Worm (Caenorhabditis elegans) whole organism, early embryonic: ENCODE measurements around the gene cka-2.

ENCODE experiments used
- B0310.2 ChIP-seq: sonication (generic microtip); optimal IDR thresholded peaks from 2 replicates; lab custom pipeline; 2016; ENCODE audit warnings: mild to moderate bottlenecking, missing genetic modification characterization, missing compliant biosample characterization
- aly-1 ChIP-seq: sonication (generic microtip); optimal IDR thresholded peaks from 2 replicates; lab custom pipeline; 2016; ENCODE audit warnings: missing genetic modification characterization, missing compliant biosample characterization
- ama-1 ChIP-seq: fragments of 150-350 bp; optimal IDR thresholded peaks from 2 replicates; lab custom pipeline; 2014
- ceh-13 ChIP-seq: fragments of 200-800 bp; sonication (Bioruptor generic); optimal IDR thresholded peaks from 2 replicates; lab custom pipeline; 2018; ENCODE audit warnings: mild to moderate bottlenecking, missing genetic modification characterization, missing compliant biosample characterization
- flt-1 ChIP-seq: fragments of 200-800 bp; sonication (Bioruptor generic); IDR thresholded peaks from 2 replicates; pipeline ENCODE4 v1.3.6; 2022; ENCODE audit warnings: missing genetic modification characterization, missing compliant biosample characterization
- hmbx-1 ChIP-seq: sonication (generic microtip); optimal IDR thresholded peaks from 2 replicates; lab custom pipeline; 2016; ENCODE audit warnings: mild to moderate bottlenecking, missing genetic modification characterization, missing compliant biosample characterization
- hmg-4 ChIP-seq: fragments of 200-800 bp; sonication (Bioruptor generic); optimal IDR thresholded peaks from 2 replicates; lab custom pipeline; 2018; ENCODE audit warnings: mild to moderate bottlenecking, missing genetic modification characterization, missing compliant biosample characterization
- pes-1 ChIP-seq: fragments of 200-800 bp; sonication (Bioruptor generic); IDR thresholded peaks from 2 replicates; pipeline ENCODE4 v1.3.6; 2022; ENCODE audit warnings: missing genetic modification reagents, missing genetic modification characterization, missing compliant biosample characterization
- sea-1 ChIP-seq: fragments of 200-800 bp; sonication (Bioruptor generic); conservative IDR thresholded peaks from 2 replicates; pipeline ENCODE4 v1.3.6; 2022; ENCODE audit warnings: missing genetic modification characterization, missing compliant biosample characterization

DNA sequence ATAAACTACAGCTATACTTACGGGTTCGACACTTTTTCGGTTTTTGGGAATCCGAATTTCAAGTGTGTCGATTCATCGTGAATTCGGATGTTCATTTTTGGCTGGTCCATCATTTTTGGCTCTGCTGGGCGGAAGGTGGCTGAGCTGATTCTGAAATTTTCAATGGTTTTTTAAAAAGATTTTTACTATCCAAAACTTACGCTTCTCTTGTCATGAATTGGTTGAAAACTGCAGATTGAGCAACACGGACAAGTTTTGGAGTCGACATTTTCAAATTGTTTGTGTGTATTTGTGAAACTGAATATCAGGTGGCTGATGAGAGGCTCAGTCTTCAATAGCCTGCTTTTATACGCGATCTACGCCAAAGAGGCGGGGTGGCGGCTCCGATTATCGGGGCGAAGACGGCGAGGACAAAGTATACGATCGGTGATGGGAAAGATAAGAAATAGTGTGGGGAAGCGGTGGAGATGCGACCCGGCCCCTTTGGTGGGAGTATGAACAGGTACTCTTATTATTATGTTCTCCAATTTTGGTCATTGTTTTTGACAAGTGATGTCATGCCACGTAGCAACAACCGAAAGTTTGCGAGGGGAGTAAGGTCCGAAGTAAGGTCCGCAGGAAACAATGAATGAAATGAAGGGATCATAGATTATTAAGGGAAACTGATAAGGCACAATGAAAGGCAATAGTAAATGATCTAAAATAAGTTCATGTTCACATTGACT, 38.9 kb upstream of the cka-2 start, which contains the start of gene F48D6.4:
- TF ChIP-seq pes-1 (GFP tag; lab: Robert Waterston, UW) (no peak), hmbx-1 (tag; lab: Kevin White, UChicago) (no peak), sea-1 (no peak), flt-1 (no peak), B0310.2 (no peak), aly-1 (tag; lab: Kevin White, UChicago) (no peak), ama-1 (lab: Kevin White, UChicago) (no peak), hmg-4 (GFP tag; lab: Kevin White, UChicago) (no peak), ceh-13 (GFP tag; lab: Kevin White, UChicago) (no peak)
